Worm (Caenorhabditis elegans): ENCODE data around the gene sfxn-1.5.

Gene sfxn-1.5

DNA sequence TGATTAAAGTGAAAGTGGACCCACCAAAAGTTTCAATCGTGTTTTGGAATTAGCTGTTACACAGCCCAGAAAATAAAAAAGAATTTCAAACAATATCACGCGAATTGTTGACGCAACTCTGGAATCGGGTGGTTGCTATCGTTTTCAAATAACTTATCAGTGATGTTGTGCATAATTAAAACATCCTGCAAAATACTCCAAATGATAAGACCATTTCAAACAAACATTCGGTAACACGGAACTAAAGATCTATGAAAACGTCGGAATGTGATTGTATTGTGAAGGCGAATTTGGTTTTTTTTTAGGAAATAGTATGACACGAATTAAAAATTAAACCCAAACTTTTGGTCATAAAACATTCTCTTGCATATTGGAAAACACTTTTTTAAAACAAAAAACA, 32.9 kb downstream of the sfxn-1.5 start, which contains the start of gene spp-30:
TSS of gene spp-30 (minus strand) at position 101 of the 400 bp plus-strand sequence.
- TF ChIP-seq syd-9 (tag; optimal IDR thresholded peaks at IDR 0.05) (no peak), pros-1 (tag; optimal IDR thresholded peaks at IDR 0.05) (no peak), ceh-30 (tag; optimal IDR thresholded peaks at IDR 0.05) (no peak), ceh-22 (tag; optimal IDR thresholded peaks at IDR 0.05) (no peak), mec-3 (tag; optimal IDR thresholded peaks at IDR 0.05; ENCODE audit: borderline replicate concordance) (no peak), elt-2 (tag; optimal IDR thresholded peaks at IDR 0.05) (peak; percentile 53), hlh-30 (tag; optimal IDR thresholded peaks at IDR 0.05; ENCODE audit: insufficient read depth) (no peak), ttx-3 (tag; optimal IDR thresholded peaks at IDR 0.05) (no peak), ref-2 (tag; optimal IDR thresholded peaks at IDR 0.05) (no peak)

DNA sequence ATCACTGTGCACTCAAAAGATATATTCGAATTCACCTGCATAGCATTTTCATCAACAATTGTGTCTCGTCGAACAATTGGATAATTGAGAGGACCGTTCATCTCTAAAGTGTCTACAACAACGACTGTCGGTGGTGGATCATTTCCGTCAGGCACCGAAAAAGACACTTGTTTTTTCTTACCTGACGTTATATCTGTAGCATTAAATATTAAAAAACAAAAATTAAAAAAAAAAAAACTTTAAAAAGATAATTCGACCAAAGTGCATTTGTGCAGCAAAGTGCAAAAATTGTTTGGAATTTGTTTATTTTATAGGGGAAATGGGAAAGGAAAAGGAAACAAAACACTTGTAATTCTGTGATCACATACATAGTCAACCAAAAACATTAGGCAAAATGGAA, 34.4 kb downstream of the sfxn-1.5 start, which contains the start of gene twk-44:
TSS of gene twk-44 (minus strand) at position 101 of the 400 bp plus-strand sequence.
- TF ChIP-seq pag-3 (tag; optimal IDR thresholded peaks at IDR 0.05; ENCODE audit: borderline replicate concordance): no peak
- no peak for TF ChIP-seq sox-4 (tag; optimal IDR thresholded peaks at IDR 0.05)
- no peak for TF ChIP-seq che-1 (tag; optimal IDR thresholded peaks at IDR 0.05)
- no peak for TF ChIP-seq lin-11 (tag; optimal IDR thresholded peaks at IDR 0.05)
- TF ChIP-seq syd-9 (tag; optimal IDR thresholded peaks at IDR 0.05): no peak
- TF ChIP-seq pat-9 (tag; optimal IDR thresholded peaks at IDR 0.05): no peak
- TF ChIP-seq C08G9.2 (tag; optimal IDR thresholded peaks at IDR 0.05): no peak
- no peak for TF ChIP-seq ref-2 (tag; optimal IDR thresholded peaks at IDR 0.05)
- TF ChIP-seq zip-5 (tag; optimal IDR thresholded peaks at IDR 0.05): no peak

- TF ChIP-seq syd-9 (tag; optimal IDR thresholded peaks at IDR 0.05) (no peak), ceh-30 (tag; optimal IDR thresholded peaks at IDR 0.05) (no peak), tbx-7 (tag; optimal IDR thresholded peaks at IDR 0.05) (no peak), ref-2 (tag; optimal IDR thresholded peaks at IDR 0.05) (no peak), dve-1 (tag; optimal IDR thresholded peaks at IDR 0.05) (no peak), hlh-8 (tag; optimal IDR thresholded peaks at IDR 0.05) (no peak), hlh-15 (tag; optimal IDR thresholded peaks at IDR 0.05) (no peak), ceh-2 (tag; optimal IDR thresholded peaks at IDR 0.05) (no peak), elt-4 (tag; optimal IDR thresholded peaks at IDR 0.05) (no peak), nhr-232 (tag; optimal IDR thresholded peaks at IDR 0.05) (no peak), unc-55 (GFP tag; optimal IDR thresholded peaks at IDR 0.05) (no peak)
These were observed 36.8 kb downstream of the sfxn-1.5 start for ce11 chrX:11624621-11625020.

DNA sequence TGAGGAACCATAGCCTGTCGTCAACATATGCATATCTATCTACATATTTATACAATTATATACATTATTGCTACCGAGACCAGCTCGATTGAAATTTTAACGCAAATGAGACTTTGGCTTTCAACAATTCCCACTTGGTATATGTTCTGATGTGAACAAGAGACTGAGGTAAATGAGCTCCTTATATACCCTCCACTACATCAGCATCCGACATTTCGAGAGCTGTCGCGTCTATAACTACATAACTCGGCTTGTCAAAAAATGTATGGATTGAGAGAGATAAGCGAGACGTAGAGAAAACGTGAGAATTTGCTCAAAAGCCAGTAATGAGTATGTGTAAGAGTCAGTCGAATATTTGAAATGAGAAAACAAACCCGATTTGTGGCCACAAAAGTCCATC, 38.0 kb downstream of the sfxn-1.5 start:
- TF ChIP-seq zip-5 (tag; optimal IDR thresholded peaks at IDR 0.05): no peak
- TF ChIP-seq mec-3 (tag; optimal IDR thresholded peaks at IDR 0.05; ENCODE audit: borderline replicate concordance): no peak
- no peak for TF ChIP-seq tbx-7 (tag; optimal IDR thresholded peaks at IDR 0.05)
- TF ChIP-seq pha-2 (tag; optimal IDR thresholded peaks at IDR 0.05): no peak
- no peak for TF ChIP-seq lim-6 (tag; optimal IDR thresholded peaks at IDR 0.05)
- no peak for TF ChIP-seq K02D7.2 (tag; optimal IDR thresholded peaks at IDR 0.05)
- no peak for TF ChIP-seq ceh-24 (tag; optimal IDR thresholded peaks at IDR 0.05)
- no peak for TF ChIP-seq pqm-1 (tag; optimal IDR thresholded peaks at IDR 0.05)
- no peak for TF ChIP-seq hlh-13 (GFP tag; optimal IDR thresholded peaks at IDR 0.05)
- no peak for TF ChIP-seq eyg-1 (tag; optimal IDR thresholded peaks at IDR 0.05)
- TF ChIP-seq lin-11 (tag; optimal IDR thresholded peaks at IDR 0.05): no peak
- TF ChIP-seq ceh-2 (tag; optimal IDR thresholded peaks at IDR 0.05): no peak

ce11 chrX:11621997-11622396, 39.5 kb downstream of the sfxn-1.5 start, which contains the start of gene sto-3:
Gene sto-3, minus strand, starts transcription at chrX:11622097.
- TF ChIP-seq pag-3 (tag; optimal IDR thresholded peaks at IDR 0.05; ENCODE audit: borderline replicate concordance): no peak
- no peak for TF ChIP-seq unc-86 (tag; optimal IDR thresholded peaks at IDR 0.05)
- no peak for TF ChIP-seq ceh-24 (tag; optimal IDR thresholded peaks at IDR 0.05)
- TF ChIP-seq ref-2 (tag; optimal IDR thresholded peaks at IDR 0.05): no peak
- no peak for TF ChIP-seq dmd-4 (tag; optimal IDR thresholded peaks at IDR 0.05; ENCODE audit: borderline replicate concordance)
- TF ChIP-seq ceh-22 (tag; optimal IDR thresholded peaks at IDR 0.05): no peak
- no peak for TF ChIP-seq unc-42 (tag; optimal IDR thresholded peaks at IDR 0.05)
- TF ChIP-seq sox-2 (GFP tag; IDR thresholded peaks at IDR 0.05): no peak
